Fruit fly (Drosophila melanogaster): ENCODE measurements around the gene wts.

The wts gene

dm6 chr3R:30805762-30806371, 552 bp downstream of the wts start (continued):
- TF ChIP-seq CG7357 (GFP tag; IDR thresholded peaks at IDR 0.05) (no peak), maf-S (GFP tag; optimal IDR thresholded peaks at IDR 0.05) (no peak), CG1233 (GFP tag; optimal IDR thresholded peaks at IDR 0.05) (no peak), Myb (GFP tag; optimal IDR thresholded peaks at IDR 0.05) (peak; percentile 5), bigmax (GFP tag; optimal IDR thresholded peaks at IDR 0.05) (no peak), chinmo (GFP tag; IDR thresholded peaks at IDR 0.05; ENCODE audit: partially characterized antibody) (peak; percentile 70; the same call in 2 of the 4 replicates), nau (GFP tag; optimal IDR thresholded peaks at IDR 0.05) (no peak), Abd-B (GFP tag; optimal IDR thresholded peaks at IDR 0.05) (no peak), Hmr (GFP tag; optimal IDR thresholded peaks at IDR 0.05) (no peak), dmrt99B (tag; optimal IDR thresholded peaks at IDR 0.05) (no peak), CG16779 (GFP tag; IDR thresholded peaks at IDR 0.05) (no peak), klu (GFP tag; IDR thresholded peaks at IDR 0.05) (no peak), Xbp1 (GFP tag; optimal IDR thresholded peaks at IDR 0.05) (no peak), CG6254 (GFP tag; optimal IDR thresholded peaks at IDR 0.05) (peak; percentile 5), rib (GFP tag; IDR thresholded peaks at IDR 0.05) (no peak), Gug (GFP tag; IDR thresholded peaks at IDR 0.05) (no peak), usp (GFP tag; optimal IDR thresholded peaks at IDR 0.05) (no peak), CG32532 (GFP tag; IDR thresholded peaks at IDR 0.05) (no peak), fd3F (GFP tag; optimal IDR thresholded peaks at IDR 0.05) (no peak), D (optimal IDR thresholded peaks at IDR 0.05) (peak; percentile 62), D (GFP tag; optimal IDR thresholded peaks at IDR 0.05) (no peak), gsb-n (tag; optimal IDR thresholded peaks at IDR 0.05) (no peak), Camta (GFP tag; optimal IDR thresholded peaks at IDR 0.05) (no peak), Lim3 (GFP tag; IDR thresholded peaks at IDR 0.05) (no peak), z (GFP tag; IDR thresholded peaks at IDR 0.05) (no peak), CG12219 (GFP tag; optimal IDR thresholded peaks at IDR 0.05) (no peak), CG9817 (tag; optimal IDR thresholded peaks at IDR 0.05) (no peak), bbx (GFP tag; IDR thresholded peaks at IDR 0.05; ENCODE audit: partially characterized antibody) (no peak), danr (GFP tag; IDR thresholded peaks at IDR 0.05) (no peak), CG6791 (GFP tag; IDR thresholded peaks at IDR 0.05; ENCODE audit: partially characterized antibody) (no peak), CG10462 (GFP tag; optimal IDR thresholded peaks at IDR 0.05) (no peak), pum (GFP tag; optimal IDR thresholded peaks at IDR 0.05) (no peak), CG4617 (GFP tag; optimal IDR thresholded peaks at IDR 0.05; ENCODE audit: borderline replicate concordance) (peak; percentile 84), Stat92E (GFP tag; optimal IDR thresholded peaks at IDR 0.05) (peak in 1 of 3 experiments; percentile 74), Nf-YB (GFP tag; optimal IDR thresholded peaks at IDR 0.05) (no peak), phol (tag; optimal IDR thresholded peaks at IDR 0.05) (no peak), tgo (GFP tag; IDR thresholded peaks at IDR 0.05) (no peak), CG9797 (GFP tag; optimal IDR thresholded peaks at IDR 0.05) (no peak), CG9876 (GFP tag; optimal IDR thresholded peaks at IDR 0.05) (no peak), corto (GFP tag; optimal IDR thresholded peaks at IDR 0.05) (no peak), Meics (GFP tag; optimal IDR thresholded peaks at IDR 0.05) (no peak), CG30431 (GFP tag; optimal IDR thresholded peaks at IDR 0.05) (no peak), kni (GFP tag; optimal IDR thresholded peaks at IDR 0.05) (peak; percentile 66), sob (GFP tag; IDR thresholded peaks at IDR 0.05) (no peak), gfzf (GFP tag; optimal IDR thresholded peaks at IDR 0.05) (no peak), Rx (GFP tag; IDR thresholded peaks at IDR 0.05) (no peak), sqz (GFP tag; optimal IDR thresholded peaks at IDR 0.05) (no peak), CG7556 (GFP tag; optimal IDR thresholded peaks at IDR 0.05) (no peak), YL-1 (GFP tag; optimal IDR thresholded peaks at IDR 0.05) (no peak), CG10366 (GFP tag; IDR thresholded peaks at IDR 0.05) (no peak), so (GFP tag; IDR thresholded peaks at IDR 0.05) (no peak)

All from whole organism, embryonic.